Worm (Caenorhabditis elegans) whole organism, midembryonic: Measurements from ENCODE around the gene str-252.

Experiments used
- T22C8.4 ChIP-seq: fragments of 200-800 bp; sonication (Bioruptor generic); IDR thresholded peaks from 2 replicates; pipeline ENCODE4 v1.3.6; 2022; ENCODE audit warnings: missing genetic modification characterization, missing compliant biosample characterization
- cog-1 ChIP-seq: sonication (generic microtip); optimal IDR thresholded peaks from 2 replicates; lab custom pipeline; 2016; ENCODE audit warnings: missing genetic modification characterization, missing compliant biosample characterization
- flt-1 ChIP-seq: fragments of 200-800 bp; sonication (Bioruptor generic); IDR thresholded peaks from 2 replicates; pipeline ENCODE4 v1.3.6; 2022; ENCODE audit warnings: missing genetic modification characterization, missing compliant biosample characterization
- klf-2 ChIP-seq: fragments of 200-800 bp; sonication (Bioruptor generic); conservative IDR thresholded peaks from 2 replicates; pipeline ENCODE4 v1.3.6; 2022; ENCODE audit warnings: missing genetic modification reagents, missing genetic modification characterization, missing compliant biosample characterization
- med-1 ChIP-seq: sonication (generic microtip); optimal IDR thresholded peaks from 2 replicates; lab custom pipeline; 2017; ENCODE audit warnings: missing genetic modification characterization, mild to moderate bottlenecking, missing compliant biosample characterization, antibody characterized with exemption, missing genetic modification reagents; ENCODE audit not compliant: insufficient read depth
- ref-1 ChIP-seq: fragments of 200-800 bp; sonication (Bioruptor generic); conservative IDR thresholded peaks from 2 replicates; pipeline ENCODE4 v1.3.6; 2022; ENCODE audit warnings: missing genetic modification reagents, missing genetic modification characterization, missing compliant biosample characterization
- tab-1 ChIP-seq: fragments of 200-800 bp; sonication (Bioruptor generic); IDR thresholded peaks from 2 replicates; pipeline ENCODE4 v1.3.6; 2022; ENCODE audit warnings: missing genetic modification characterization, missing compliant biosample characterization
- ztf-23 ChIP-seq: fragments of 200-800 bp; sonication (Bioruptor generic); IDR thresholded peaks from 2 replicates; pipeline ENCODE4 v1.3.6; 2022; ENCODE audit warnings: missing genetic modification reagents, missing genetic modification characterization, missing compliant biosample characterization
- ztf-29 ChIP-seq: fragments of 200-800 bp; sonication (Bioruptor generic); IDR thresholded peaks from 2 replicates; pipeline ENCODE4 v1.3.6; 2022; ENCODE audit warnings: missing genetic modification reagents, missing genetic modification characterization, missing compliant biosample characterization

str-252 gene

DNA sequence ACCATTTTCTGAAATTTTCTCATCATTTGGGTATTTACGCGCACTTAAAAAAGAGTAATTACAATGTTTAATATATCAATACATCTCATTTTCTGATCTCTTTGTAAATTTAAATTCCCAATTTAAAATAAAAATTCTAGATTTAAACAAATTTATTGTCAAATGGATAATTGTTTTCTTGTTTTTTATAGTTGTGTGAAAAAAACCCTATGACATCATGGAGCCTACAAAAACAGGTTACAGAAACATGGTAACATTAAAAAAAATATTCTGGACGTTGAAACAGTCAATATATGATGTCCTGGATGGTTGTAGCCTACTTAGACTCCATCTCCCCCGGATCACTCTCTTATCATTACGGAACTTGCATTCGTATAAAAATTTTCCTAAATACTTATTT is 26.8 kb upstream of the str-252 start, which contains the start of gene spp-12:
spp-12 (plus strand) TSS at position 301 of the 400 bp plus-strand sequence.
- TF ChIP-seq ztf-23: no peak
- TF ChIP-seq ztf-29 (GFP tag; lab: Robert Waterston, UW): no peak
- no peak for TF ChIP-seq cog-1
- no peak for TF ChIP-seq flt-1 (GFP tag; lab: Robert Waterston, UW)
- no peak for TF ChIP-seq ref-1 (GFP tag; lab: Robert Waterston, UW)
- no peak for TF ChIP-seq klf-2 (GFP tag; lab: Robert Waterston, UW)

DNA sequence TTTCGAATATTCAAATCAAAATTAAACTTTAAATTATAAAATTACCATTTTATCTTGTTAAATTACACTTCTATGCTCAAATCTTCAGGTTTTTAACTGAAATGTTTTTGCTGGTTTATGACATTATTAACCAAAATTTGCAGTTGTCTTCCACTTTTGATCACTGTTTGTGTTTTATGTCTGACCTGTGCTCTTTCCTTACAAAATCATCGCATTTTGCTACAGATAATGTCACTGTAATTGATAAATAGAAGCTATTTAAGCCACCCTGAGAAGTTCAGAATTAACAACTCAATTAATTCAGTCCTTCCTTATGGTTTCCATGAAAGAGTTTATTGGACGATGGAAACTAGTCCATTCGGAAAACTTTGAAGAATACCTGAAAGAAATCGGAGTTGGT is 25.8 kb upstream of the str-252 start, which contains the start of gene lbp-8:
lbp-8 (plus strand) TSS at position 301 of the 400 bp plus-strand sequence.
- TF ChIP-seq ztf-23 (no peak), med-1 (GFP tag; lab: Kevin White, UChicago) (no peak), flt-1 (GFP tag; lab: Robert Waterston, UW) (no peak), tab-1 (GFP tag; lab: Robert Waterston, UW) (no peak), ztf-29 (GFP tag; lab: Robert Waterston, UW) (no peak), ref-1 (GFP tag; lab: Robert Waterston, UW) (no peak), cog-1 (no peak), T22C8.4 (GFP tag; lab: Robert Waterston, UW) (no peak), klf-2 (GFP tag; lab: Robert Waterston, UW) (no peak)

DNA sequence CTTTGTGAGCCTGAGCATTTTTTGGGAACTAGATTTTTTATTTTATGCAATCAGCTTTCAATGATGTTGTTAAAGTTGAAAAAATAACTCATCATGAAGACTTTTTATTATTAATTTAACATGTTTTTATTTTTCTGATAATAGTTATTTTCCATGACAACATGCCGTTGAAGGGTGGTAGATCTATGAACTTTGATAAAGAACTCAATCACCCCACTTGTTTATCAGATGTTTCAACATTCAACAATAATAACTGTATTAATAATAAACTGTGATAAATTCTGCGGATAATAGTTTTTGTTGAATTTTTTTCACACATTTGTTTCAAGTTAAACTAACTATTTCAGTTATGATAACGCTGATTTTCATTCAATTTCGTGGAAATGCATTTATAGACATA is 24.8 kb upstream of the str-252 start:
- TF ChIP-seq med-1 (GFP tag; lab: Kevin White, UChicago) (no peak), flt-1 (GFP tag; lab: Robert Waterston, UW) (no peak), cog-1 (no peak), tab-1 (GFP tag; lab: Robert Waterston, UW) (no peak), ref-1 (GFP tag; lab: Robert Waterston, UW) (no peak), ztf-23 (no peak), ztf-29 (GFP tag; lab: Robert Waterston, UW) (no peak), T22C8.4 (GFP tag; lab: Robert Waterston, UW) (no peak), klf-2 (GFP tag; lab: Robert Waterston, UW) (no peak)

DNA sequence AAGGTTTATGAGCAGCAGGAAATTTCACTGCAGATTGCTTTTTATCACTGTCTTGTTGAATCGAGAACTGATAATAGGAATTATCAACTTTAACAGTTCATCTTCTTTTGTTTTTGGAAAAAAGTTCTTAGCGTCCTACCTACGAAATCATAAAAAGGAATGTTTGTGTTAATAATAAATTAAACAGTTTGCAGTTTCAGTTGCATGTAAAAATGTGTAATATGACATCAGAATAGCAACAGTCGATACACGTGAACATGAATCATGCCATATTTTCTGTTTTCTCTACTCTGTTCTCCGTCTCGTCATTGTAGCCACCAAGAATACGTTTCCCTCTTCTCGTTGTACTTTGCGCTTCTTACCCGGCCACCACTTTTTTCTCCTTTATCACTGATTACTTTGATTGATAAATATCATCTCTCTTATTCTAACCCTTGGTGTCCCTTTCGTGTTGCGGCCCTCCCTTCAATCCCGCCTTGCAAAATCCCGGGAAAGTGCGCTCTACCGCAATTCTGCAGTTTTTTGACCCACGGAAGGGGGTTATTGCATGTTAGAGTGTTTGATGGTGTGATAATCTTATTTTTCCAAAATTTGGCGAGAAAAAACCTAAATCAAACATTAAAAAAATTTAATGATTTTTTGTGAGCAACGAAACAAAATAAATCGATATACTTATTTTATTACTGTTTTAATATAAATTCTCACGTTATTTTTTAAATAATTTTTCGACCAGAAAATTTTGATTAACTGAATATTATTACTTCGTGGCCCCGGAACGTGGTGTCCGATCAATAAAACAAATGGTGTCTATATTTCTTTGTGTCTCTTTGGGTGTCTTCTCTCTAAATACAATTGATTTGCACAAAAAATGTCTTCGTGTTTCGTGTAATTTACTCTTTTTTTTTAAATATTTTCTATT is 23.6 kb upstream of the str-252 start, which contains the start of gene sptl-3:
sptl-3 (plus strand) TSS at position 869 of the 919 bp plus-strand sequence.
- TF ChIP-seq flt-1 (GFP tag; lab: Robert Waterston, UW): no peak
- no peak for TF ChIP-seq tab-1 (GFP tag; lab: Robert Waterston, UW)
- no peak for TF ChIP-seq ztf-23
- no peak for TF ChIP-seq ztf-29 (GFP tag; lab: Robert Waterston, UW)
- no peak for TF ChIP-seq cog-1
- no peak for TF ChIP-seq T22C8.4 (GFP tag; lab: Robert Waterston, UW)
- TF ChIP-seq med-1 (GFP tag; lab: Kevin White, UChicago): no peak
- no peak for TF ChIP-seq ref-1 (GFP tag; lab: Robert Waterston, UW)
- TF ChIP-seq klf-2 (GFP tag; lab: Robert Waterston, UW): no peak

DNA sequence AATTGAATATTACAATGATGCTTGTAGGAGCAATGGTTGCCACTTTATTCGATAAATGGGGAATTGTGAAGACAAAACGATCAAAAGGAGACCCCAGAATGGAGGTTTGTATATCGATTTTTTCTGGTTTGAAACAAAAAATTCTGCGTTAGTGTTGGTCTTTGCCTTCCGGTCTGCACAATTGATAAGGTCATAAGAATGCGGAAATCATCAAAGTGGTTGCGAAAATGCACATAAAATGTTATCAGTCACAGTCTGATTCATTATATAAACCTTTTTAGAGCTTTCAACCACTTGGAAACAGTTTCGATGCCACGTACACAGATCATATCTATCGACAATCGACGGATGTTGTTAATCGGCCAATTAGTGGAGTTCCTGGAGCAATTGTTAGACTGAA is 22.7 kb upstream of the str-252 start:
- TF ChIP-seq ztf-23 (no peak), T22C8.4 (GFP tag; lab: Robert Waterston, UW) (no peak), tab-1 (GFP tag; lab: Robert Waterston, UW) (no peak), med-1 (GFP tag; lab: Kevin White, UChicago) (no peak), klf-2 (GFP tag; lab: Robert Waterston, UW) (no peak), ref-1 (GFP tag; lab: Robert Waterston, UW) (no peak), flt-1 (GFP tag; lab: Robert Waterston, UW) (no peak), cog-1 (no peak), ztf-29 (GFP tag; lab: Robert Waterston, UW) (no peak)

DNA sequence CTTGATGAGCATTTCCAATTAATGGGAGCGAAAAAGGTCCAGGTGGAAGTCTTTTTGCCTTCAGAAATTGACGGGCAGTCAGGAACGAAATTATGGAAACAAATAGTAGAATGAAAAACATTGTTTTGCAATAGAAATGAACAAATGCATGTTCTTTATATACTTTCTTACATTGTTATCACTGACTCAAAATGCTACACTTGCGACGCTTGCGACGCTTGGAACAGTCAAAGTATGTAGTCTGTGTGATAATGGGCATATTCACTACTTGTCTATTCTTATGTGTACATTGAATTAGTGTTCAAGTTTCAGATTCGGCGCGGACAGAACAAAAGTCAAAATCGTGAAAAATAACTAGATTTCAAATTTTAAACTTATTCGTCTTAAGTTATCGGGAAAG is 17.9 kb upstream of the str-252 start, which contains the start of gene cyp-35C1:
cyp-35C1 (minus strand) TSS at position 132 of the 400 bp plus-strand sequence.
- no peak for TF ChIP-seq ztf-23
- no peak for TF ChIP-seq ztf-29 (GFP tag; lab: Robert Waterston, UW)
- TF ChIP-seq tab-1 (GFP tag; lab: Robert Waterston, UW): no peak

DNA sequence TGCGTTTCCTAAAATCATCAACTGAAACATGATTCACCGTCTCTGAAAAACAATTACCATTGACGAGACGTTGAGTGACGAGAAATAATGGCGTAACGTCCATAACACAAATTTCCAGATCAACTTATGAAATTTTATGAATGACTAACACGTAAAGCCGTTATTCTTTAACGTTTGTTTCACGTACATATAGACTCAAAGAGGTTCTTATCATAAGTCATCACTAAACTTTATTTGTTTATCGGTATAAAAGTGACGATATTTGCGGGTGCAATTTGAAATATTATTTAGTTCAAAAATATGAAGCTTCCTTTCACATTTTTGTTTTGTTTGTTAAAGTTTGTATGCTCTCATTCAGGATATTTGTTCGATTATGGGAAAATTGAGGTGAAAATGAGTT is 17.1 kb upstream of the str-252 start, which contains the start of gene oac-3:
oac-3 (plus strand) TSS at position 301 of the 400 bp plus-strand sequence.
- no peak for TF ChIP-seq ztf-29 (GFP tag; lab: Robert Waterston, UW)
- no peak for TF ChIP-seq flt-1 (GFP tag; lab: Robert Waterston, UW)
- no peak for TF ChIP-seq ref-1 (GFP tag; lab: Robert Waterston, UW)
- TF ChIP-seq tab-1 (GFP tag; lab: Robert Waterston, UW): no peak
- no peak for TF ChIP-seq ztf-23
- TF ChIP-seq cog-1: no peak
- no peak for TF ChIP-seq klf-2 (GFP tag; lab: Robert Waterston, UW)
- no peak for TF ChIP-seq med-1 (GFP tag; lab: Kevin White, UChicago)
- TF ChIP-seq T22C8.4 (GFP tag; lab: Robert Waterston, UW): no peak

DNA sequence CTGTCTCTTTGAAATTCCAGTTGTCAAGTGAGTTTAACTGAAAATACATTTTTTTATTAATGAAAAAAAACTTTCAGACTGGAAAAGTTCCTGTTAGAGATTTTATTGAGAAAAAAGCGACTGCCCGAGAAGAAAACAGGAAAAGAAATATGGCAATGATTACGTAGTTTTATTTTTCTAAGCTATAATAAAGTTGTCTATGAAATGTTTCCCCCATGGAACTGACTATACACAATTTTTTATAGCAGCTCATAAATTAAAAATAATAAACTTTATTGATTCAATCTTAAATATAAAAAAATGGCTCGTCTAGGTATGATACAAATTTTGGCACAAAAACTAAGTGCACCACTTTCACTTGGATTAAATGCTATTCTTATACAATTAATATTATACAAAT is 13.8 kb upstream of the str-252 start, which contains the start of gene C06B3.1:
C06B3.1 (plus strand) TSS at position 301 of the 400 bp plus-strand sequence.
- no peak for TF ChIP-seq klf-2 (GFP tag; lab: Robert Waterston, UW)
- no peak for TF ChIP-seq tab-1 (GFP tag; lab: Robert Waterston, UW)
- TF ChIP-seq flt-1 (GFP tag; lab: Robert Waterston, UW): no peak
- TF ChIP-seq ztf-23: no peak
- TF ChIP-seq ref-1 (GFP tag; lab: Robert Waterston, UW): no peak
- TF ChIP-seq cog-1: no peak
- TF ChIP-seq ztf-29 (GFP tag; lab: Robert Waterston, UW): no peak
- no peak for TF ChIP-seq T22C8.4 (GFP tag; lab: Robert Waterston, UW)
- no peak for TF ChIP-seq med-1 (GFP tag; lab: Kevin White, UChicago)

DNA sequence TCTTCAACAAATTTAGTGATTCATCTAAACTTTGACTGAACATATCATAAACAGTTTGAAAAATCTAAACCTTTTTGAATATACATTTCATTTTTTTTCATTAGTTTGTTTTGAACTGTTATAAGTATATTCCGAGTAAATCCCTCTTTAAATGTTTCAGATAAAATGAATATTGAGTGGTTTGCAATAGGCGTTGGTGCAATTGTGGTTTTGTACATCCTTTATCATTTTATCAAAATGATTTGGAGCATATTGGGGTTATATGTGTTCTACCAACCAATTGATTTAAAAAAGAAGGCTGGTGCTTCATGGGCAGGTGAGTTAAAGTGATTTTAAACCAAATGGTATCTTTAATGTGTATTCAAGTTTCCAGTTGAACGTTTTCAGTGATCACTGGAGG is 11.8 kb upstream of the str-252 start, which contains the start of gene stdh-3:
stdh-3 (plus strand) TSS at position 166 of the 400 bp plus-strand sequence.
- TF ChIP-seq ztf-23: no peak
- TF ChIP-seq ztf-29 (GFP tag; lab: Robert Waterston, UW): no peak
- TF ChIP-seq cog-1: no peak
- TF ChIP-seq ref-1 (GFP tag; lab: Robert Waterston, UW): no peak
- no peak for TF ChIP-seq med-1 (GFP tag; lab: Kevin White, UChicago)
- no peak for TF ChIP-seq flt-1 (GFP tag; lab: Robert Waterston, UW)
- TF ChIP-seq tab-1 (GFP tag; lab: Robert Waterston, UW): no peak
- TF ChIP-seq T22C8.4 (GFP tag; lab: Robert Waterston, UW): no peak
- no peak for TF ChIP-seq klf-2 (GFP tag; lab: Robert Waterston, UW)
